Fruit fly (Drosophila melanogaster): ENCODE results near the gene DIP-epsilon.

Gene DIP-epsilon

dm6 chr2L:6366924-6367323, 44.2 kb downstream of the DIP-epsilon start:
- TF ChIP-seq GATAd (GFP tag; optimal IDR thresholded peaks at IDR 0.05) = no peak
- no peak for TF ChIP-seq usp (GFP tag; optimal IDR thresholded peaks at IDR 0.05)
- TF ChIP-seq Abd-B (GFP tag; optimal IDR thresholded peaks at IDR 0.05) = no peak
- TF ChIP-seq ey (GFP tag; optimal IDR thresholded peaks at IDR 0.05) = no peak
- no peak for TF ChIP-seq Sp1 (GFP tag; optimal IDR thresholded peaks at IDR 0.05)
- TF ChIP-seq Myc (optimal IDR thresholded peaks at IDR 0.05) = no peak
- no peak for TF ChIP-seq Hr78 (GFP tag; optimal IDR thresholded peaks at IDR 0.05)

- TF ChIP-seq sage (GFP tag; optimal IDR thresholded peaks at IDR 0.05) (no peak), br (GFP tag; optimal IDR thresholded peaks at IDR 0.05) (no peak), OdsH (GFP tag; optimal IDR thresholded peaks at IDR 0.05) (no peak), brk (GFP tag; optimal IDR thresholded peaks at IDR 0.05) (no peak), pan (optimal IDR thresholded peaks at IDR 0.05) (no peak), psq (GFP tag; optimal IDR thresholded peaks at IDR 0.05) (no peak), Dfd (GFP tag; optimal IDR thresholded peaks at IDR 0.05) (no peak), Sp1 (GFP tag; optimal IDR thresholded peaks at IDR 0.05) (no peak), Myc (optimal IDR thresholded peaks at IDR 0.05) (no peak), lola (GFP tag; optimal IDR thresholded peaks at IDR 0.05) (no peak), Rel (GFP tag; optimal IDR thresholded peaks at IDR 0.05) (no peak), Rel (tag; optimal IDR thresholded peaks at IDR 0.05) (no peak), HLH106 (tag; optimal IDR thresholded peaks at IDR 0.05) (no peak), Hr78 (GFP tag; optimal IDR thresholded peaks at IDR 0.05) (no peak), dmrt93B (GFP tag; optimal IDR thresholded peaks at IDR 0.05) (no peak), Mio (GFP tag; optimal IDR thresholded peaks at IDR 0.05) (no peak)
These were observed 51.1 kb downstream of the DIP-epsilon start for dm6 chr2L:6360059-6360458.

dm6 chr2L:6358218-6358617, 52.9 kb downstream of the DIP-epsilon start, which contains the start of gene CG9500:
TSS of gene CG9500 (minus strand) at chr2L:6358318.
- TF ChIP-seq N (GFP tag; optimal IDR thresholded peaks at IDR 0.05) (no peak), Sp1 (GFP tag; optimal IDR thresholded peaks at IDR 0.05) (no peak), Vsx2 (GFP tag; optimal IDR thresholded peaks at IDR 0.05; ENCODE audit: partially characterized antibody) (no peak), Rel (GFP tag; optimal IDR thresholded peaks at IDR 0.05) (no peak), Rel (tag; optimal IDR thresholded peaks at IDR 0.05) (no peak), Abd-B (GFP tag; optimal IDR thresholded peaks at IDR 0.05) (no peak), Hr83 (GFP tag; optimal IDR thresholded peaks at IDR 0.05; ENCODE audit: poor library complexity, severe bottlenecking) (no peak), sv (GFP tag; optimal IDR thresholded peaks at IDR 0.05) (no peak), sage (GFP tag; optimal IDR thresholded peaks at IDR 0.05) (no peak)

- TF ChIP-seq HLH106 (tag; optimal IDR thresholded peaks at IDR 0.05) (no peak), CG32264 (GFP tag; optimal IDR thresholded peaks at IDR 0.05) (no peak), sv (GFP tag; optimal IDR thresholded peaks at IDR 0.05) (no peak), OdsH (GFP tag; optimal IDR thresholded peaks at IDR 0.05) (no peak), br (GFP tag; optimal IDR thresholded peaks at IDR 0.05) (no peak), jim (GFP tag; optimal IDR thresholded peaks at IDR 0.05) (no peak), foxo (GFP tag; optimal IDR thresholded peaks at IDR 0.05) (peak in 1 of 2 experiments; percentile 3), fru (GFP tag; optimal IDR thresholded peaks at IDR 0.05) (no peak), tai (GFP tag; optimal IDR thresholded peaks at IDR 0.05) (no peak), sage (GFP tag; optimal IDR thresholded peaks at IDR 0.05) (no peak), Abd-B (GFP tag; optimal IDR thresholded peaks at IDR 0.05) (no peak), Myc (optimal IDR thresholded peaks at IDR 0.05) (peak; percentile 68), CrebA (GFP tag; optimal IDR thresholded peaks at IDR 0.05; ENCODE audit: borderline replicate concordance) (no peak), dl (GFP tag; optimal IDR thresholded peaks at IDR 0.05; ENCODE audit: insufficient read depth in 1 of 2, partially characterized antibody in 2 of 2) (no peak), woc (GFP tag; optimal IDR thresholded peaks at IDR 0.05) (no peak), dsf (GFP tag; optimal IDR thresholded peaks at IDR 0.05; ENCODE audit: borderline replicate concordance) (no peak), Hr83 (GFP tag; optimal IDR thresholded peaks at IDR 0.05; ENCODE audit: poor library complexity, severe bottlenecking) (no peak)
These were observed 54.3 kb downstream of the DIP-epsilon start for dm6 chr2L:6356686-6357362.
